Worm (Caenorhabditis elegans) whole organism, young adult: Measurements from ENCODE around the gene C06E4.2.

Source experiments
- B0261.1 ChIP-seq: sonication (generic microtip); optimal IDR thresholded peaks from 2 replicates; lab custom pipeline; 2016; ENCODE audit warnings: mild to moderate bottlenecking, missing genetic modification characterization, moderate library complexity, missing compliant biosample characterization
- B0336.3 ChIP-seq: fragments of 200-800 bp; sonication (Bioruptor generic); IDR thresholded peaks from 2 replicates; pipeline ENCODE4 v1.3.6; 2022; ENCODE audit warnings: missing genetic modification characterization, missing compliant biosample characterization
- F22D6.2 ChIP-seq: sonication (generic microtip); optimal IDR thresholded peaks from 2 replicates; lab custom pipeline; 2016; ENCODE audit warnings: mild to moderate bottlenecking, missing genetic modification characterization, missing compliant biosample characterization
- F23B12.7 ChIP-seq: sonication (generic microtip); optimal IDR thresholded peaks from 2 replicates; lab custom pipeline; 2017; ENCODE audit warnings: missing genetic modification characterization, mild to moderate bottlenecking, missing compliant biosample characterization, antibody characterized with exemption, moderate library complexity; ENCODE audit not compliant: insufficient read depth
- F33H1.4 ChIP-seq: fragments of 200-800 bp; sonication (Bioruptor generic); IDR thresholded peaks from 2 replicates; pipeline ENCODE4 v1.3.6; 2022; ENCODE audit warnings: missing genetic modification reagents, missing genetic modification characterization, missing compliant biosample characterization
- F37B4.10 ChIP-seq: fragments of 200-800 bp; sonication (Bioruptor generic); IDR thresholded peaks from 2 replicates; pipeline ENCODE4 v1.3.6; 2022; ENCODE audit warnings: missing genetic modification characterization, missing compliant biosample characterization
- F39B2.1 ChIP-seq: fragments of 200-800 bp; sonication (Bioruptor generic); IDR thresholded peaks from 2 replicates; pipeline ENCODE4 v1.3.6; 2022; ENCODE audit warnings: missing genetic modification reagents, missing genetic modification characterization, missing compliant biosample characterization
- F57A8.1 ChIP-seq: fragments of 200-800 bp; sonication (Bioruptor generic); optimal IDR thresholded peaks from 2 replicates; lab custom pipeline; 2018; ENCODE audit warnings: mild to moderate bottlenecking, missing genetic modification characterization, moderate library complexity, missing compliant biosample characterization
- F57C9.4 ChIP-seq: sonication (generic microtip); optimal IDR thresholded peaks from 2 replicates; lab custom pipeline; 2017; ENCODE audit warnings: mild to moderate bottlenecking, missing genetic modification characterization, missing compliant biosample characterization
- K11D2.4 ChIP-seq: fragments of 200-800 bp; sonication (Bioruptor generic); IDR thresholded peaks from 2 replicates; pipeline ENCODE4 v1.3.6; 2022; ENCODE audit warnings: missing genetic modification reagents, missing genetic modification characterization, missing compliant biosample characterization
- T07F8.4 ChIP-seq: sonication (generic microtip); optimal IDR thresholded peaks from 2 replicates; lab custom pipeline; 2016; ENCODE audit warnings: mild to moderate bottlenecking, missing genetic modification characterization, moderate library complexity, missing compliant biosample characterization
- Y79H2A.3 ChIP-seq: fragments of 200-800 bp; sonication (Bioruptor generic); conservative IDR thresholded peaks from 2 replicates; pipeline ENCODE4 v1.3.6; 2022; ENCODE audit warnings: missing genetic modification reagents, missing genetic modification characterization, missing compliant biosample characterization
- akir-1 ChIP-seq: fragments of 200-800 bp; sonication (Bioruptor generic); optimal IDR thresholded peaks from 2 replicates; lab custom pipeline; 2018; ENCODE audit warnings: mild to moderate bottlenecking, missing genetic modification characterization, moderate library complexity, missing compliant biosample characterization
- athp-1 ChIP-seq: sonication (generic microtip); optimal IDR thresholded peaks from 2 replicates; lab custom pipeline; 2017; ENCODE audit warnings: mild to moderate bottlenecking, missing genetic modification characterization, missing compliant biosample characterization
- attf-6 ChIP-seq: fragments of 200-800 bp; sonication (Bioruptor generic); IDR thresholded peaks from 2 replicates; pipeline ENCODE4 v1.3.6; 2022; ENCODE audit warnings: missing genetic modification reagents, missing genetic modification characterization, missing compliant biosample characterization
- bed-2 ChIP-seq: fragments of 200-800 bp; sonication (Bioruptor generic); IDR thresholded peaks from 2 replicates; pipeline ENCODE4 v1.3.6; 2022; ENCODE audit warnings: missing genetic modification reagents, missing genetic modification characterization, missing compliant biosample characterization
- cebp-1 ChIP-seq, 2 experiments: fragments of 200-800 bp in 1 of 2; sonication (Bioruptor generic) in 1 of 2; sonication (generic microtip) in 1 of 2; IDR thresholded peaks in 1 of 2; optimal IDR thresholded peaks in 1 of 2; 2 replicates each; pipeline versions ENCODE4 v1.3.6 to Lab custom; 2017 to 2022; ENCODE audit warnings: missing compliant biosample characterization in 2 of 2, missing genetic modification characterization in 2 of 2, mild to moderate bottlenecking in 1 of 2, missing genetic modification reagents in 1 of 2, moderate library complexity in 1 of 2
- ceh-27 ChIP-seq: fragments of 200-800 bp; sonication (Bioruptor generic); optimal IDR thresholded peaks from 2 replicates; lab custom pipeline; 2018; ENCODE audit warnings: mild to moderate bottlenecking, missing genetic modification characterization, moderate library complexity, missing compliant biosample characterization
- ceh-40 ChIP-seq: fragments of 200-800 bp; sonication (Bioruptor generic); IDR thresholded peaks from 2 replicates; pipeline ENCODE4 v1.3.6; 2022; ENCODE audit warnings: missing genetic modification characterization, missing compliant biosample characterization
- dox-1 ChIP-seq: fragments of 200-800 bp; sonication (Bioruptor generic); IDR thresholded peaks from 2 replicates; pipeline ENCODE4 v1.3.6; 2022; ENCODE audit warnings: missing genetic modification reagents, missing genetic modification characterization, missing compliant biosample characterization
- efl-1 ChIP-seq: fragments of 150-350 bp; optimal IDR thresholded peaks from 2 replicates; lab custom pipeline; 2014; ENCODE audit warnings: missing biosample characterization, missing genetic modification reagents, missing genetic modification characterization
- ets-4 ChIP-seq: fragments of 200-800 bp; sonication (Bioruptor generic); optimal IDR thresholded peaks from 2 replicates; lab custom pipeline; 2018; ENCODE audit warnings: mild to moderate bottlenecking, missing genetic modification characterization, missing compliant biosample characterization
- hlh-26 ChIP-seq: fragments of 200-800 bp; sonication (Bioruptor generic); conservative IDR thresholded peaks from 2 replicates; pipeline ENCODE4 v1.3.6; 2022; ENCODE audit warnings: missing genetic modification reagents, missing genetic modification characterization, missing compliant biosample characterization
- lag-1 ChIP-seq: fragments of 200-800 bp; sonication (Bioruptor generic); IDR thresholded peaks from 2 replicates; pipeline ENCODE4 v1.3.6; 2022; ENCODE audit warnings: missing genetic modification reagents, missing genetic modification characterization, missing compliant biosample characterization
- let-526 ChIP-seq: fragments of 200-800 bp; sonication (Bioruptor generic); IDR thresholded peaks from 2 replicates; pipeline ENCODE4 v1.3.6; 2022; ENCODE audit warnings: missing genetic modification reagents, missing genetic modification characterization, missing compliant biosample characterization
- lin-26 ChIP-seq: fragments of 200-800 bp; sonication (Bioruptor generic); IDR thresholded peaks from 2 replicates; pipeline ENCODE4 v1.3.6; 2022; ENCODE audit warnings: missing genetic modification reagents, missing genetic modification characterization, missing compliant biosample characterization
- lin-35 ChIP-seq, 3 experiments: fragments of 150-350 bp in 2 of 3; sonication (generic microtip) in 1 of 3; optimal IDR thresholded peaks; 2 replicates each; lab custom pipeline; 2014 to 2018; ENCODE audit warnings: missing biosample characterization in 3 of 3, missing genetic modification characterization in 3 of 3, missing genetic modification reagents in 3 of 3
- lir-1 ChIP-seq: fragments of 200-800 bp; sonication (Bioruptor generic); conservative IDR thresholded peaks from 2 replicates; pipeline ENCODE4 v1.3.6; 2022; ENCODE audit warnings: missing genetic modification reagents, missing genetic modification characterization, missing compliant biosample characterization
- lsl-1 ChIP-seq: fragments of 200-800 bp; sonication (Bioruptor generic); optimal IDR thresholded peaks from 2 replicates; lab custom pipeline; 2018; ENCODE audit warnings: mild to moderate bottlenecking, missing genetic modification characterization, moderate library complexity, missing compliant biosample characterization
- lsy-27 ChIP-seq: sonication (generic microtip); optimal IDR thresholded peaks from 2 replicates; lab custom pipeline; 2017; ENCODE audit warnings: missing genetic modification characterization, mild to moderate bottlenecking, missing compliant biosample characterization, antibody characterized with exemption, missing genotype, borderline replicate concordance; ENCODE audit not compliant: insufficient read depth
- madf-6 ChIP-seq: fragments of 200-800 bp; sonication (Bioruptor generic); IDR thresholded peaks from 2 replicates; pipeline ENCODE4 v1.3.6; 2022; ENCODE audit warnings: missing genetic modification reagents, missing genetic modification characterization, missing compliant biosample characterization
- mcd-1 ChIP-seq: fragments of 200-800 bp; sonication (Bioruptor generic); IDR thresholded peaks from 2 replicates; pipeline ENCODE4 v1.3.6; 2022; ENCODE audit warnings: missing genetic modification reagents, missing genetic modification characterization, missing compliant biosample characterization
- mel-28 ChIP-seq: sonication (generic microtip); optimal IDR thresholded peaks from 2 replicates; lab custom pipeline; 2016; ENCODE audit warnings: borderline replicate concordance, mild to moderate bottlenecking, missing genetic modification characterization, missing compliant biosample characterization
- mxl-1 ChIP-seq: sonication (generic microtip); optimal IDR thresholded peaks from 2 replicates; lab custom pipeline; 2016; ENCODE audit warnings: missing genetic modification characterization, missing compliant biosample characterization
- nhr-120 ChIP-seq: fragments of 200-800 bp; sonication (Bioruptor generic); IDR thresholded peaks from 2 replicates; pipeline ENCODE4 v1.3.6; 2022; ENCODE audit warnings: missing genetic modification characterization, missing compliant biosample characterization
- nhr-179 ChIP-seq: sonication (generic microtip); optimal IDR thresholded peaks from 2 replicates; lab custom pipeline; 2016; ENCODE audit warnings: mild to moderate bottlenecking, missing genetic modification characterization, missing compliant biosample characterization
- nhr-27 ChIP-seq: fragments of 200-800 bp; sonication (Bioruptor generic); optimal IDR thresholded peaks from 2 replicates; lab custom pipeline; 2018; ENCODE audit warnings: mild to moderate bottlenecking, missing genetic modification characterization, moderate library complexity, missing compliant biosample characterization
- nhr-80 ChIP-seq: sonication (generic microtip); optimal IDR thresholded peaks from 2 replicates; lab custom pipeline; 2016; ENCODE audit warnings: missing genetic modification characterization, missing compliant biosample characterization
- nhr-90 ChIP-seq: sonication (generic microtip); optimal IDR thresholded peaks from 2 replicates; lab custom pipeline; 2016; ENCODE audit warnings: missing genotype, mild to moderate bottlenecking, missing genetic modification characterization, missing compliant biosample characterization
- rpc-1 ChIP-seq, 2 experiments: fragments of 150-350 bp in 1 of 2; sonication (generic microtip) in 1 of 2; optimal IDR thresholded peaks; 2 replicates each; lab custom pipeline; 2014 to 2018; ENCODE audit warnings: missing biosample characterization in 1 of 2, missing genetic modification characterization in 1 of 2, missing genetic modification reagents in 1 of 2, missing genotype in 1 of 2
- sea-2 ChIP-seq: fragments of 200-800 bp; sonication (Bioruptor generic); IDR thresholded peaks from 2 replicates; pipeline ENCODE4 v1.3.6; 2022; ENCODE audit warnings: missing genetic modification characterization, missing compliant biosample characterization
- tbx-9 ChIP-seq: sonication (generic microtip); optimal IDR thresholded peaks from 2 replicates; lab custom pipeline; 2016; ENCODE audit warnings: borderline replicate concordance, missing genetic modification characterization, inconsistent platforms, missing compliant biosample characterization
- tlf-1 ChIP-seq: fragments of 200-800 bp; sonication (Bioruptor generic); optimal IDR thresholded peaks from 2 replicates; lab custom pipeline; 2018; ENCODE audit warnings: mild to moderate bottlenecking, missing genetic modification characterization, missing compliant biosample characterization
- zfh-2 ChIP-seq: fragments of 200-800 bp; sonication (Bioruptor generic); conservative IDR thresholded peaks from 2 replicates; pipeline ENCODE4 v1.3.6; 2022; ENCODE audit warnings: missing genetic modification reagents, missing genetic modification characterization, missing compliant biosample characterization
- ztf-22 ChIP-seq: fragments of 200-800 bp; sonication (Bioruptor generic); optimal IDR thresholded peaks from 2 replicates; lab custom pipeline; 2018; ENCODE audit warnings: mild to moderate bottlenecking, missing genetic modification characterization, moderate library complexity, missing compliant biosample characterization

Gene C06E4.2

DNA sequence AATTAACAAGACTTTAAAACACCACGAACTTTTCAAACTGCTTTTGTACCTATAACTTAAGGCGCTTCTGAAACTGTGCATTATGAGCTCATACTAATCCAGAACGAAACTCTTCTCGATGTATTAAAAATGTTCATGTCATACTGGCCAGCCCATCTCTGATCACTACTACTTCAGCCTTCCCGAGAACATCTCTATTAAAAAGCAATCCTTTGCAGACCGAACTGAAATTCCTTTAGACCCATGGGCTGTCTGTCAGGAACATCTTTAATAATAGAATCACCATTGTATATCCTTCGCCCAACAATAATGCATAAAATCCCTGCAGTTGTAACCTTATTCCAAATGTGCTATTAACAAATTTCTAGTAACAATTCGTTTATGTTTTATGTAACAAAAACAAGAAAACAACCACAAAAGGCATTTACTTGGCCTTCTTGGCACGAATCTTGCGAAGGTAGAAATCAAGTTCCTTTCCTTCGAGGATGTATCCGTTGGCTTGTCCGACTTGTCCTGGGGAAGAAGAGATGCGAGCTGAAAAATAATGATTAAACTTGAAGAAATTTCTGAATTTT, 35.9 kb downstream of the C06E4.2 start (continued):
- TF ChIP-seq nhr-179: no peak
- no peak for TF ChIP-seq lir-1 (GFP tag; lab: Robert Waterston, UW)
- TF ChIP-seq ceh-27 (GFP tag; lab: Kevin White, UChicago): no peak
- TF ChIP-seq nhr-120 (GFP tag; lab: Robert Waterston, UW): no peak
- TF ChIP-seq F57C9.4 (tag; lab: Kevin White, UChicago): no peak
- no peak for TF ChIP-seq lin-35 (GFP tag; optimal IDR thresholded peaks at IDR 0.05; lab: Kevin White, UChicago)
- TF ChIP-seq F33H1.4 (GFP tag; lab: Robert Waterston, UW): peak; percentile 40
- no peak for TF ChIP-seq tbx-9
- no peak for TF ChIP-seq B0261.1 (tag; lab: Kevin White, UChicago)
- peak; percentile 79 for TF ChIP-seq B0336.3
- no peak for TF ChIP-seq bed-2 (GFP tag; lab: Robert Waterston, UW)
- no peak for TF ChIP-seq F37B4.10
- no peak for TF ChIP-seq athp-1
- TF ChIP-seq F22D6.2: no peak

DNA sequence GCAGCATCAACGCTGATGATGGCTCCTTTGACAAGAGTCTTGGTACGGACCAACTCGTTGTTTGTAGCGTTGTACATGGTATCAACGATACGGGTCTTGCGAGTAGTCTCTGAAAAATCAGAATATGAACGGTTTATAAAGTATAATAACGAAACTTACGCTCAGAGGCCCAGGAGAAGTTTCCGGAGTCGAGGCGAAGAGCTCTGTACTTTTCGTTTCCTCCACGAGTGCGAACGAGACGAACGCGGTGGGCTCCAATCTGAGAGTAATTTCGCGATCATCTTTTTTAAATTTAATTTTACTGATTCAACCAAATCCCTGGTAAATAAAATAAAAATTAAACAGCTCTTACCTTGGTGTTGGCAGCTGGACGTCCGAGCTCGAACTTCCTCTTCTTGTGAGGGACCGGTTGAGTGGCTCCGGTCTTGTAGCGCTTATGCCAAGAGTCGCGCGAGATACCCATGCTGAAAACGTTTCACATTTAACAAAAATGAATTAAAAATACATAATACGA, 36.7 kb downstream of the C06E4.2 start, which contains the start of gene rps-8:
TSS of gene rps-8 (minus strand) at position 464 of the 514 bp plus-strand sequence.
- TF ChIP-seq F33H1.4 (GFP tag; lab: Robert Waterston, UW) (peak; percentile 25; the same call in 1 of the 2 replicates), attf-6 (0 out of 2 replicates have a peak, but pooled peaks have one; percentile 43), lin-26 (peak; percentile 42; the same call in 1 of the 2 replicates), mxl-1 (tag; lab: Kevin White, UChicago) (no peak), lag-1 (GFP tag; lab: Robert Waterston, UW) (no peak), ceh-40 (GFP tag; lab: Robert Waterston, UW) (peak; percentile 62; the same call in 1 of the 2 replicates), T07F8.4 (tag; lab: Kevin White, UChicago) (no peak), let-526 (no peak), tbx-9 (no peak), nhr-90 (tag; lab: Kevin White, UChicago) (no peak), lsy-27 (tag; lab: Kevin White, UChicago) (no peak), Y79H2A.3 (0 out of 2 replicates have a peak, but pooled peaks have one; percentile 15), F23B12.7 (tag; lab: Kevin White, UChicago) (no peak), cebp-1 (GFP tag; IDR thresholded peaks at IDR 0.05; lab: Robert Waterston, UW) (no peak), cebp-1 (tag; optimal IDR thresholded peaks at IDR 0.05; lab: Kevin White, UChicago) (no peak), F57A8.1 (GFP tag; lab: Kevin White, UChicago) (no peak), efl-1 (GFP tag; lab: Kevin White, UChicago) (no peak), mcd-1 (no peak), zfh-2 (GFP tag; lab: Robert Waterston, UW) (peak; percentile 22; the same call in 1 of the 2 replicates), nhr-120 (GFP tag; lab: Robert Waterston, UW) (no peak), F39B2.1 (GFP tag; lab: Robert Waterston, UW) (no peak), mel-28 (tag; lab: Kevin White, UChicago) (no peak), ets-4 (GFP tag; lab: Kevin White, UChicago) (no peak), sea-2 (GFP tag; lab: Robert Waterston, UW) (no peak), F22D6.2 (no peak), nhr-80 (tag; lab: Kevin White, UChicago) (no peak), ztf-22 (GFP tag; lab: Kevin White, UChicago) (no peak), rpc-1 (optimal IDR thresholded peaks at IDR 0.05; lab: Kevin White, UChicago) (no peak), rpc-1 (tag; optimal IDR thresholded peaks at IDR 0.05; lab: Kevin White, UChicago) (no peak), dox-1 (GFP tag; lab: Robert Waterston, UW) (peak; percentile 80), akir-1 (GFP tag; lab: Kevin White, UChicago) (no peak), lsl-1 (GFP tag; lab: Kevin White, UChicago) (peak; percentile 30), K11D2.4 (GFP tag; lab: Robert Waterston, UW) (no peak), tlf-1 (GFP tag; lab: Kevin White, UChicago) (no peak), madf-6 (GFP tag; lab: Robert Waterston, UW) (peak; percentile 15; the same call in 1 of the 2 replicates), nhr-27 (tag; lab: Kevin White, UChicago) (no peak), hlh-26 (GFP tag; lab: Robert Waterston, UW) (no peak), lin-35 (GFP tag; optimal IDR thresholded peaks at IDR 0.05; lab: Kevin White, UChicago) (no peak)
